Worm (Caenorhabditis elegans) whole organism, L2 larva: ENCODE measurements around the gene F16B4.5.

Experiments
- C34F6.9 ChIP-seq: fragments of 150-350 bp; optimal IDR thresholded peaks from 2 replicates; lab custom pipeline; 2014; ENCODE audit warnings: missing biosample characterization, missing genetic modification characterization
- F13H6.1 ChIP-seq: sonication (generic microtip); optimal IDR thresholded peaks from 2 replicates; lab custom pipeline; 2016; ENCODE audit warnings: missing genetic modification characterization, missing compliant biosample characterization
- R02D3.7 ChIP-seq: fragments of 150-350 bp; optimal IDR thresholded peaks from 2 replicates; lab custom pipeline; 2014; ENCODE audit warnings: missing biosample characterization, missing genetic modification characterization
- Y55F3AM.14 ChIP-seq: fragments of 200-800 bp; sonication (Bioruptor generic); optimal IDR thresholded peaks from 2 replicates; lab custom pipeline; 2018; ENCODE audit warnings: mild to moderate bottlenecking, missing genetic modification characterization, missing compliant biosample characterization
- ZK546.5 ChIP-seq: sonication (generic microtip); optimal IDR thresholded peaks from 2 replicates; lab custom pipeline; 2017; ENCODE audit warnings: missing biosample characterization, missing genetic modification characterization
- alr-1 ChIP-seq: fragments of 150-350 bp; optimal IDR thresholded peaks from 2 replicates; lab custom pipeline; 2014; ENCODE audit warnings: missing biosample characterization, missing genetic modification characterization
- aly-2 ChIP-seq: fragments of 150-350 bp; optimal IDR thresholded peaks from 2 replicates; lab custom pipeline; 2014; ENCODE audit warnings: missing biosample characterization, missing genetic modification characterization
- ama-1 ChIP-seq: fragments of 150-350 bp; optimal IDR thresholded peaks from 2 replicates; lab custom pipeline; 2018; ENCODE audit warnings: inconsistent platforms
- blmp-1 ChIP-seq: sonication (generic microtip); optimal IDR thresholded peaks from 2 replicates; lab custom pipeline; 2017; ENCODE audit warnings: missing genetic modification characterization, mild to moderate bottlenecking, missing compliant biosample characterization, antibody characterized with exemption, moderate library complexity; ENCODE audit not compliant: insufficient read depth
- ceh-16 ChIP-seq: fragments of 150-350 bp; optimal IDR thresholded peaks from 2 replicates; lab custom pipeline; 2014; ENCODE audit warnings: missing biosample characterization, missing genetic modification characterization
- ceh-82 ChIP-seq: fragments of 150-350 bp; optimal IDR thresholded peaks from 2 replicates; lab custom pipeline; 2014; ENCODE audit warnings: missing biosample characterization, missing genetic modification characterization
- crh-2 ChIP-seq: sonication (generic microtip); optimal IDR thresholded peaks from 2 replicates; lab custom pipeline; 2017; ENCODE audit warnings: missing biosample characterization, missing genetic modification characterization
- dmd-4 ChIP-seq: sonication (generic microtip); optimal IDR thresholded peaks from 2 replicates; lab custom pipeline; 2017; ENCODE audit warnings: missing biosample characterization, missing genetic modification characterization
- egl-27 ChIP-seq: sonication (generic microtip); optimal IDR thresholded peaks from 3 replicates; lab custom pipeline; 2017; ENCODE audit warnings: missing biosample characterization, missing genetic modification reagents, missing genetic modification characterization
- elt-1 ChIP-seq: fragments of 150-350 bp; optimal IDR thresholded peaks from 2 replicates; lab custom pipeline; 2014; ENCODE audit warnings: missing biosample characterization, missing genetic modification characterization
- elt-3 ChIP-seq: sonication (generic microtip); optimal IDR thresholded peaks from 2 replicates; lab custom pipeline; 2017; ENCODE audit warnings: missing biosample characterization, missing genetic modification characterization
- fos-1 ChIP-seq: fragments of 150-350 bp; optimal IDR thresholded peaks from 2 replicates; lab custom pipeline; 2014; ENCODE audit warnings: missing biosample characterization, missing genetic modification characterization
- gmeb-1 ChIP-seq: fragments of 150-350 bp; optimal IDR thresholded peaks from 2 replicates; lab custom pipeline; 2014; ENCODE audit warnings: missing biosample characterization, missing genetic modification characterization
- lin-11 ChIP-seq: fragments of 150-350 bp; sonication (generic microtip); optimal IDR thresholded peaks from 2 replicates; lab custom pipeline; 2014; ENCODE audit warnings: missing biosample characterization, missing genetic modification characterization, inconsistent platforms, mixed read lengths
- lin-13 ChIP-seq: fragments of 150-350 bp; optimal IDR thresholded peaks from 2 replicates; lab custom pipeline; 2014; ENCODE audit warnings: missing biosample characterization, missing genetic modification reagents, missing genetic modification characterization
- lin-39 ChIP-seq: fragments of 150-350 bp; optimal IDR thresholded peaks from 2 replicates; lab custom pipeline; 2014; ENCODE audit warnings: missing biosample characterization, missing genetic modification reagents, missing genetic modification characterization
- nhr-10 ChIP-seq: sonication (generic microtip); optimal IDR thresholded peaks from 2 replicates; lab custom pipeline; 2017; ENCODE audit warnings: missing biosample characterization, missing genetic modification characterization
- nhr-11 ChIP-seq: fragments of 150-350 bp; optimal IDR thresholded peaks from 2 replicates; lab custom pipeline; 2014; ENCODE audit warnings: missing biosample characterization, missing genetic modification characterization
- nhr-129 ChIP-seq: fragments of 150-350 bp; optimal IDR thresholded peaks from 2 replicates; lab custom pipeline; 2014; ENCODE audit warnings: missing biosample characterization, missing genetic modification characterization
- nhr-21 ChIP-seq: fragments of 150-350 bp; optimal IDR thresholded peaks from 2 replicates; lab custom pipeline; 2014; ENCODE audit warnings: missing biosample characterization, missing genetic modification characterization
- nhr-23 ChIP-seq: fragments of 150-350 bp; optimal IDR thresholded peaks from 2 replicates; lab custom pipeline; 2014; ENCODE audit warnings: missing biosample characterization, missing genetic modification reagents, missing genetic modification characterization
- nhr-25 ChIP-seq: fragments of 150-350 bp; sonication (generic microtip); optimal IDR thresholded peaks from 3 replicates; lab custom pipeline; 2014; ENCODE audit warnings: missing biosample characterization, missing genetic modification characterization
- nhr-6 ChIP-seq: fragments of 150-350 bp; optimal IDR thresholded peaks from 2 replicates; lab custom pipeline; 2014; ENCODE audit warnings: missing biosample characterization, missing genetic modification characterization
- peb-1 ChIP-seq: fragments of 150-350 bp; optimal IDR thresholded peaks from 2 replicates; lab custom pipeline; 2014; ENCODE audit warnings: missing biosample characterization, missing genetic modification characterization
- sem-4 ChIP-seq: fragments of 150-350 bp; optimal IDR thresholded peaks from 2 replicates; lab custom pipeline; 2014; ENCODE audit warnings: missing biosample characterization, missing genetic modification reagents, missing genetic modification characterization
- skn-1 ChIP-seq: sonication (generic microtip); optimal IDR thresholded peaks from 2 replicates; lab custom pipeline; 2017; ENCODE audit warnings: missing biosample characterization, missing genetic modification characterization
- sma-3 ChIP-seq: sonication (generic microtip); optimal IDR thresholded peaks from 2 replicates; lab custom pipeline; 2016; ENCODE audit warnings: missing genetic modification reagents, missing genetic modification characterization, missing compliant biosample characterization
- sma-9 ChIP-seq, 2 experiments: fragments of 150-350 bp in 1 of 2; sonication (generic microtip) in 1 of 2; optimal IDR thresholded peaks; 2 replicates each; lab custom pipeline; 2014 to 2016; ENCODE audit warnings: missing genetic modification characterization in 2 of 2, mild to moderate bottlenecking in 1 of 2, missing biosample characterization in 1 of 2, missing compliant biosample characterization in 1 of 2, missing genetic modification reagents in 1 of 2, moderate library complexity in 1 of 2
- snpc-4 ChIP-seq: fragments of 150-350 bp; optimal IDR thresholded peaks from 2 replicates; lab custom pipeline; 2014; ENCODE audit warnings: missing biosample characterization, missing genetic modification characterization
- unc-39 ChIP-seq: fragments of 150-350 bp; optimal IDR thresholded peaks from 2 replicates; lab custom pipeline; 2014; ENCODE audit warnings: missing biosample characterization, missing genetic modification characterization
- zag-1 ChIP-seq: fragments of 150-350 bp; optimal IDR thresholded peaks from 2 replicates; lab custom pipeline; 2014; ENCODE audit warnings: missing biosample characterization, missing genetic modification characterization
- ztf-1 ChIP-seq: fragments of 200-800 bp; sonication (Bioruptor generic); conservative IDR thresholded peaks from 2 replicates; pipeline ENCODE4 v1.3.6; 2022; ENCODE audit warnings: missing genetic modification characterization, missing compliant biosample characterization
- ztf-11 ChIP-seq: sonication (generic microtip); optimal IDR thresholded peaks from 2 replicates; lab custom pipeline; 2017; ENCODE audit warnings: missing biosample characterization, missing genetic modification characterization
- ztf-4 ChIP-seq: fragments of 150-350 bp; optimal IDR thresholded peaks from 2 replicates; lab custom pipeline; 2014; ENCODE audit warnings: missing biosample characterization, missing genetic modification characterization

F16B4.5 gene

ce11 chrV:1593799-1594420, 5.7 kb downstream of the F16B4.5 start, which contains the start of gene F16B4.4:
F16B4.4 (plus strand) TSS chrV:1594019.
- peak; percentile 24 for TF ChIP-seq fos-1 (tag; lab: Kevin White, UChicago)
- TF ChIP-seq sma-3 = peak; percentile 67
- TF ChIP-seq crh-2 (tag; lab: Kevin White, UChicago) = peak; percentile 9
- TF ChIP-seq nhr-21 (tag; lab: Kevin White, UChicago) = peak; percentile 41
- TF ChIP-seq nhr-25 (tag; lab: Kevin White, UChicago) = peak; percentile 19
- TF ChIP-seq sma-9 (GFP tag; optimal IDR thresholded peaks at IDR 0.05; lab: Kevin White, UChicago) = peak; percentile 3
- no peak for TF ChIP-seq sma-9 (tag; optimal IDR thresholded peaks at IDR 0.05; lab: Kevin White, UChicago)
- TF ChIP-seq ama-1 (lab: Kevin White, UChicago) = no peak
- TF ChIP-seq ZK546.5 (tag; lab: Kevin White, UChicago) = no peak
- TF ChIP-seq gmeb-1 (tag; lab: Kevin White, UChicago) = peak; percentile 9

ce11 chrV:1594554-1595092, 6.4 kb downstream of the F16B4.5 start:
- peak; percentile 48 for TF ChIP-seq sma-3
- no peak for TF ChIP-seq lin-11 (tag; lab: Kevin White, UChicago)

- TF ChIP-seq ceh-16 (tag; lab: Kevin White, UChicago) (no peak), sma-9 (GFP tag; optimal IDR thresholded peaks at IDR 0.05; lab: Kevin White, UChicago) (no peak), sma-9 (tag; optimal IDR thresholded peaks at IDR 0.05; lab: Kevin White, UChicago) (no peak), ama-1 (lab: Kevin White, UChicago) (no peak), lin-11 (tag; lab: Kevin White, UChicago) (no peak), aly-2 (tag; lab: Kevin White, UChicago) (no peak)
Measured at ce11 chrV:1600561-1601088, 12.4 kb downstream of the F16B4.5 start, which contains the start of gene F16B4.2. F16B4.2 (plus strand) TSS chrV:1601038.

- TF ChIP-seq F13H6.1 = peak; percentile 85
- no peak for TF ChIP-seq peb-1 (tag; lab: Kevin White, UChicago)
- no peak for TF ChIP-seq C34F6.9
- TF ChIP-seq sem-4 (tag; lab: Kevin White, UChicago) = no peak
- no peak for TF ChIP-seq unc-39
- peak; percentile 77 for TF ChIP-seq sma-3
- TF ChIP-seq nhr-129 (tag; lab: Kevin White, UChicago) = peak; percentile 12
- TF ChIP-seq nhr-25 (tag; lab: Kevin White, UChicago) = peak; percentile 64
- peak; percentile 92 for TF ChIP-seq fos-1 (tag; lab: Kevin White, UChicago)
- TF ChIP-seq snpc-4 = no peak
- peak; percentile 48 for TF ChIP-seq Y55F3AM.14 (GFP tag; lab: Kevin White, UChicago)
- TF ChIP-seq egl-27 (tag; lab: Kevin White, UChicago) = no peak
- TF ChIP-seq aly-2 (tag; lab: Kevin White, UChicago) = no peak
- TF ChIP-seq blmp-1 (tag; lab: Kevin White, UChicago) = peak; percentile 18
- peak; percentile 25 for TF ChIP-seq crh-2 (tag; lab: Kevin White, UChicago)
- TF ChIP-seq sma-9 (GFP tag; optimal IDR thresholded peaks at IDR 0.05; lab: Kevin White, UChicago) = peak; percentile 76
- no peak for TF ChIP-seq sma-9 (tag; optimal IDR thresholded peaks at IDR 0.05; lab: Kevin White, UChicago)
- TF ChIP-seq nhr-10 (tag; lab: Kevin White, UChicago) = no peak
Measured at ce11 chrV:1607790-1608189, 19.6 kb downstream of the F16B4.5 start, which contains the start of gene nhr-178. nhr-178 (minus strand) TSS chrV:1607953.

ce11 chrV:1610097-1610496, 21.9 kb downstream of the F16B4.5 start, which contains the start of gene nhr-177:
nhr-177 (plus strand) TSS chrV:1610263.
- TF ChIP-seq dmd-4 (no peak), gmeb-1 (tag; lab: Kevin White, UChicago) (no peak), zag-1 (tag; lab: Kevin White, UChicago) (no peak), nhr-11 (tag; lab: Kevin White, UChicago) (no peak), fos-1 (tag; lab: Kevin White, UChicago) (peak; percentile 85), sma-9 (GFP tag; optimal IDR thresholded peaks at IDR 0.05; lab: Kevin White, UChicago) (peak; percentile 10), sma-9 (tag; optimal IDR thresholded peaks at IDR 0.05; lab: Kevin White, UChicago) (no peak), elt-1 (tag; lab: Kevin White, UChicago) (no peak), F13H6.1 (no peak), lin-11 (tag; lab: Kevin White, UChicago) (no peak), elt-3 (tag; lab: Kevin White, UChicago) (no peak), snpc-4 (no peak), alr-1 (no peak), ztf-4 (tag; lab: Kevin White, UChicago) (no peak), nhr-6 (tag; lab: Kevin White, UChicago) (no peak), nhr-10 (tag; lab: Kevin White, UChicago) (no peak), nhr-23 (tag; lab: Kevin White, UChicago) (no peak), egl-27 (tag; lab: Kevin White, UChicago) (no peak), peb-1 (tag; lab: Kevin White, UChicago) (no peak), ceh-82 (no peak), ztf-1 (no peak), ama-1 (lab: Kevin White, UChicago) (no peak), nhr-21 (tag; lab: Kevin White, UChicago) (no peak), ceh-16 (tag; lab: Kevin White, UChicago) (peak; percentile 37), R02D3.7 (no peak), skn-1 (tag; lab: Kevin White, UChicago) (peak; percentile 32), ZK546.5 (tag; lab: Kevin White, UChicago) (no peak), ztf-11 (tag; lab: Kevin White, UChicago) (no peak), Y55F3AM.14 (GFP tag; lab: Kevin White, UChicago) (no peak), lin-13 (GFP tag; lab: Kevin White, UChicago) (no peak), crh-2 (tag; lab: Kevin White, UChicago) (peak; percentile 46), lin-39 (tag; lab: Kevin White, UChicago) (no peak)
